Fruit fly (Drosophila melanogaster) whole organism, wandering third instar larva: ENCODE data around the gene CG10089.

Experiments
- Dfd ChIP-seq: fragments of >200 bp; optimal IDR thresholded peaks from 2 replicates; lab custom pipeline; 2017; ENCODE audit warnings: missing biosample characterization, missing genetic modification characterization
- Dif ChIP-seq: fragments of 200-275, 200-300 bp; sonication (Bioruptor generic); optimal IDR thresholded peaks from 2 replicates; lab custom pipeline; 2018; ENCODE audit warnings: missing biosample characterization, missing genetic modification characterization; ENCODE audit not compliant: partially characterized antibody
- Hnf4 ChIP-seq: fragments of 200-800 bp; sonication (Bioruptor generic); optimal IDR thresholded peaks from 2 replicates; lab custom pipeline; 2016; ENCODE audit warnings: missing biosample characterization, mild to moderate bottlenecking, missing genetic modification characterization
- Mio ChIP-seq: sonication (Bioruptor generic); optimal IDR thresholded peaks from 2 replicates; lab custom pipeline; 2016; ENCODE audit warnings: missing biosample characterization, missing genetic modification characterization
- Vsx2 ChIP-seq: fragments of 200-300, 225-300 bp; sonication (Bioruptor generic); optimal IDR thresholded peaks from 2 replicates; lab custom pipeline; 2018; ENCODE audit warnings: missing biosample characterization, missing genetic modification characterization; ENCODE audit not compliant: partially characterized antibody
- h ChIP-seq: fragments of 200-800 bp; sonication (Bioruptor generic); optimal IDR thresholded peaks from 3 replicates; lab custom pipeline; 2016; ENCODE audit warnings: missing biosample characterization, mild to moderate bottlenecking, missing genetic modification characterization
- pan ChIP-seq: fragments of >200 bp; optimal IDR thresholded peaks from 2 replicates; lab custom pipeline; 2017

DNA sequence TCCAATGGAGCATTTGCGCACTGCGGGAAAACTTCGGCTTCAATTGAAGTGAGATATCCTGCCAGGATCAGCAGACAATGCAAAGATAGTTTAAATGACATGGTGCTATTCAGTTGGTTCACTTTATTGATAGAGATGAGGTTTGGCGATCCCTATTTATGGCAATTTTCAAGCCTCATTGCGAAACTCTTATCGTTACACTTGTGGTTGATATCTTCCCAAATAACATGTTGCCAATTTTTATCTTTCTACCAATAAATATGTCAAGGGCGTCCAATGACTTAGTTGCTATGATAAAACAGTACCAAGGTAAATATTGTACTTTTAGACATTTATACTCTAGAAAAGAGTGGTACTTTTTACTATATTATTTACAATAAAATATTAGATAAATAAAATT, 50.5 kb downstream of the CG10089 start, which contains the start of gene CG33263:
- TF ChIP-seq pan, result no peak
- TF ChIP-seq Mio, result no peak
- no peak for TF ChIP-seq Hnf4
- no peak for TF ChIP-seq Dfd
- no peak for TF ChIP-seq Vsx2 (GFP tag; lab: Kevin White, UChicago)
- no peak for TF ChIP-seq Dif (GFP tag; lab: Kevin White, UChicago)
- TF ChIP-seq h (GFP tag; lab: Kevin White, UChicago), result no peak
